Fruit fly (Drosophila melanogaster) whole organism, prepupa: Measurements from ENCODE around the gene inaF-A.

Source experiments
- Blimp-1 ChIP-seq: fragments of 200-800 bp; sonication (Bioruptor generic); optimal IDR thresholded peaks from 3 replicates; lab custom pipeline; 2017; ENCODE audit warnings: missing biosample characterization, missing genetic modification characterization, mild to moderate bottlenecking, moderate library complexity, missing genetic modification reagents
- CG10631 ChIP-seq: fragments of 200-800 bp; sonication (Bioruptor generic); optimal IDR thresholded peaks from 2 replicates; lab custom pipeline; 2016; ENCODE audit warnings: missing biosample characterization, missing genetic modification characterization
- CG10669 ChIP-seq: fragments of 200-800 bp; sonication (Bioruptor generic); optimal IDR thresholded peaks from 3 replicates; lab custom pipeline; 2018; ENCODE audit warnings: missing biosample characterization, mild to moderate bottlenecking, missing genetic modification characterization, moderate library complexity
- CG11294 ChIP-seq: fragments of 200-800 bp; sonication (Bioruptor generic); IDR thresholded peaks from 2 replicates; pipeline ENCODE4 v1.3.6; 2022; ENCODE audit warnings: missing biosample characterization, missing genetic modification characterization
- CG11762 ChIP-seq: fragments of 200-800 bp; sonication (Bioruptor generic); optimal IDR thresholded peaks from 3 replicates; lab custom pipeline; 2016; ENCODE audit warnings: missing biosample characterization, missing genetic modification characterization; ENCODE audit not compliant: insufficient read depth
- CG11902 ChIP-seq: fragments of 200-800 bp; sonication (Bioruptor generic); optimal IDR thresholded peaks from 3 replicates; lab custom pipeline; 2016; ENCODE audit warnings: missing biosample characterization, missing genetic modification characterization
- CG15336 ChIP-seq: fragments of 200-800 bp; sonication (Bioruptor generic); IDR thresholded peaks from 2 replicates; pipeline ENCODE4 v1.3.6; 2022; ENCODE audit warnings: missing biosample characterization, missing genetic modification characterization
- CG1621 ChIP-seq: fragments of 200-800 bp; sonication (Bioruptor generic); optimal IDR thresholded peaks from 3 replicates; lab custom pipeline; 2018; ENCODE audit warnings: missing biosample characterization, mild to moderate bottlenecking, missing genetic modification characterization
- CG3032 ChIP-seq: fragments of 200-800 bp; optimal IDR thresholded peaks from 2 replicates; lab custom pipeline; 2019; ENCODE audit warnings: missing biosample characterization, mild to moderate bottlenecking, missing genetic modification characterization, moderate library complexity
- CG31627 ChIP-seq: fragments of 200-800 bp; sonication (Bioruptor generic); optimal IDR thresholded peaks from 3 replicates; lab custom pipeline; 2016; ENCODE audit warnings: missing biosample characterization, missing genetic modification characterization
- CG4318 ChIP-seq: fragments of 200-800 bp; sonication (Bioruptor generic); optimal IDR thresholded peaks from 3 replicates; lab custom pipeline; 2017; ENCODE audit warnings: missing biosample characterization, mild to moderate bottlenecking, missing genetic modification characterization
- CG6163 ChIP-seq: fragments of 200-800 bp; sonication (Bioruptor generic); IDR thresholded peaks from 3 replicates; pipeline ENCODE4 v1.3.6; 2022; ENCODE audit warnings: missing biosample characterization, missing genetic modification characterization
- CG6276 ChIP-seq: fragments of 200-800 bp; sonication (Bioruptor generic); optimal IDR thresholded peaks from 2 replicates; lab custom pipeline; 2017; ENCODE audit warnings: missing biosample characterization, mild to moderate bottlenecking, missing genetic modification characterization
- CG6792 ChIP-seq: fragments of 200-800 bp; sonication (Bioruptor generic); optimal IDR thresholded peaks from 3 replicates; lab custom pipeline; 2016; ENCODE audit warnings: missing biosample characterization, missing genetic modification characterization
- CG6808 ChIP-seq: fragments of 200-800 bp; sonication (Bioruptor generic); optimal IDR thresholded peaks from 3 replicates; lab custom pipeline; 2017; ENCODE audit warnings: missing biosample characterization, missing genetic modification characterization, mild to moderate bottlenecking, moderate library complexity, missing genetic modification reagents
- CG6854 ChIP-seq: fragments of 200-800 bp; sonication (Bioruptor generic); optimal IDR thresholded peaks from 2 replicates; lab custom pipeline; 2017; ENCODE audit warnings: missing biosample characterization, mild to moderate bottlenecking, missing genetic modification characterization
- CG7368 ChIP-seq: fragments of 200-800 bp; sonication (Bioruptor generic); optimal IDR thresholded peaks from 3 replicates; lab custom pipeline; 2016; ENCODE audit warnings: missing biosample characterization, missing genetic modification characterization
- CG8119 ChIP-seq: fragments of 200-800 bp; sonication (Bioruptor generic); IDR thresholded peaks from 3 replicates; pipeline ENCODE4 v1.3.6; 2022; ENCODE audit warnings: missing biosample characterization, missing genetic modification characterization
- CG8319 ChIP-seq: fragments of 200-800 bp; sonication (Bioruptor generic); optimal IDR thresholded peaks from 3 replicates; lab custom pipeline; 2016; ENCODE audit warnings: missing biosample characterization, missing genetic modification characterization
- CG8632 ChIP-seq: fragments of 200-800 bp; sonication (Bioruptor generic); optimal IDR thresholded peaks from 3 replicates; lab custom pipeline; 2016; ENCODE audit warnings: missing biosample characterization, missing genetic modification characterization
- CG9139 ChIP-seq: fragments of 200-800 bp; sonication (Bioruptor generic); optimal IDR thresholded peaks from 3 replicates; lab custom pipeline; 2017; ENCODE audit warnings: missing biosample characterization, mild to moderate bottlenecking, missing genetic modification characterization
- Eip75B ChIP-seq: fragments of 200-800 bp; sonication (Bioruptor generic); optimal IDR thresholded peaks from 3 replicates; lab custom pipeline; 2016; ENCODE audit warnings: missing biosample characterization, missing genetic modification characterization
- Eip78C ChIP-seq: fragments of 200-800 bp; sonication (Bioruptor generic); peaks from one replicate; lab custom pipeline; 2016; ENCODE audit warnings: missing biosample characterization, missing genetic modification characterization
- Eip93F ChIP-seq: fragments of 200-800 bp; sonication (Bioruptor generic); optimal IDR thresholded peaks from 2 replicates; lab custom pipeline; 2016; ENCODE audit warnings: missing biosample characterization, mild to moderate bottlenecking, missing genetic modification characterization
- Ets96B ChIP-seq: fragments of 200-800 bp; optimal IDR thresholded peaks from 2 replicates; lab custom pipeline; 2019; ENCODE audit warnings: missing biosample characterization, mild to moderate bottlenecking, missing genetic modification characterization, moderate library complexity
- Gug ChIP-seq: fragments of 200-800 bp; sonication (Bioruptor generic); IDR thresholded peaks from 2 replicates; pipeline ENCODE4 v1.3.6; 2022; ENCODE audit warnings: missing biosample characterization, missing genetic modification characterization
- Hr38 ChIP-seq: sonication (Bioruptor generic); optimal IDR thresholded peaks from 2 replicates; lab custom pipeline; 2016; ENCODE audit warnings: missing biosample characterization, missing genetic modification characterization
- Hr39 ChIP-seq: fragments of 200-800 bp; sonication (Bioruptor generic); optimal IDR thresholded peaks from 2 replicates; lab custom pipeline; 2016; ENCODE audit warnings: missing biosample characterization, missing genetic modification characterization
- Hr4 ChIP-seq: fragments of 200-800 bp; sonication (Bioruptor generic); optimal IDR thresholded peaks from 3 replicates; lab custom pipeline; 2016; ENCODE audit warnings: missing biosample characterization, missing genetic modification characterization
- Smox ChIP-seq: fragments of 200-800 bp; sonication (Bioruptor generic); optimal IDR thresholded peaks from 3 replicates; lab custom pipeline; 2016; ENCODE audit warnings: missing biosample characterization, missing genetic modification characterization
- Sox102F ChIP-seq: fragments of 200-800 bp; sonication (Bioruptor generic); optimal IDR thresholded peaks from 2 replicates; lab custom pipeline; 2016; ENCODE audit warnings: missing biosample characterization, mild to moderate bottlenecking, missing genetic modification characterization
- Sox14 ChIP-seq: fragments of 200-800 bp; sonication (Bioruptor generic); optimal IDR thresholded peaks from 3 replicates; lab custom pipeline; 2016; ENCODE audit warnings: missing biosample characterization, missing genetic modification characterization
- Sox15 ChIP-seq: fragments of 200-800 bp; sonication (Bioruptor generic); optimal IDR thresholded peaks from 3 replicates; lab custom pipeline; 2016; ENCODE audit warnings: missing biosample characterization, missing genetic modification characterization
- achi ChIP-seq: fragments of 200-800 bp; sonication (Bioruptor generic); optimal IDR thresholded peaks from 3 replicates; lab custom pipeline; 2016; ENCODE audit warnings: missing biosample characterization, missing genetic modification characterization
- acj6 ChIP-seq: fragments of 200-800 bp; sonication (Bioruptor generic); optimal IDR thresholded peaks from 3 replicates; lab custom pipeline; 2016; ENCODE audit warnings: missing biosample characterization, missing genetic modification characterization
- cyc ChIP-seq: fragments of 200-800 bp; sonication (Bioruptor generic); optimal IDR thresholded peaks from 3 replicates; lab custom pipeline; 2016; ENCODE audit warnings: missing biosample characterization, missing genetic modification characterization
- dac ChIP-seq: fragments of 200-800 bp; sonication (Bioruptor generic); optimal IDR thresholded peaks from 2 replicates; lab custom pipeline; 2017; ENCODE audit warnings: missing biosample characterization, mild to moderate bottlenecking, missing genetic modification characterization
- dsx ChIP-seq: fragments of 200-800 bp; optimal IDR thresholded peaks from 3 replicates; lab custom pipeline; 2019; ENCODE audit warnings: missing biosample characterization, mild to moderate bottlenecking, missing genetic modification characterization, moderate library complexity; ENCODE audit not compliant: poor library complexity, severe bottlenecking
- eg ChIP-seq: fragments of 200-800 bp; sonication (Bioruptor generic); IDR thresholded peaks from 3 replicates; pipeline ENCODE4 v1.3.6; 2022; ENCODE audit warnings: missing biosample characterization, missing genetic modification characterization
- esn ChIP-seq: fragments of 200-800 bp; sonication (Bioruptor generic); optimal IDR thresholded peaks from 2 replicates; lab custom pipeline; 2016; ENCODE audit warnings: missing biosample characterization, mild to moderate bottlenecking, missing genetic modification characterization, moderate library complexity
- lz ChIP-seq: fragments of 200-800 bp; sonication (Bioruptor generic); optimal IDR thresholded peaks from 3 replicates; lab custom pipeline; 2016; ENCODE audit warnings: missing biosample characterization, missing genetic modification characterization
- pdm3 ChIP-seq: fragments of 200-800 bp; sonication (Bioruptor generic); optimal IDR thresholded peaks from 3 replicates; lab custom pipeline; 2016; ENCODE audit warnings: missing biosample characterization, missing genetic modification characterization
- salr ChIP-seq, 2 experiments: fragments of 200-800 bp; sonication (Bioruptor generic); optimal IDR thresholded peaks; 3 replicates each; lab custom pipeline; 2016 to 2018; ENCODE audit warnings: missing biosample characterization in 2 of 2, missing genetic modification characterization in 2 of 2, mild to moderate bottlenecking in 1 of 2
- ss ChIP-seq, 2 experiments: fragments of 200-800 bp; sonication (Bioruptor generic); optimal IDR thresholded peaks; 2 replicates in 1 of 2; 3 replicates in 1 of 2; lab custom pipeline; 2017 to 2018; ENCODE audit warnings: mild to moderate bottlenecking in 2 of 2, missing biosample characterization in 2 of 2, missing genetic modification characterization in 2 of 2, moderate library complexity in 1 of 2
- svp ChIP-seq: fragments of 200-800 bp; sonication (Bioruptor generic); peaks from one replicate; lab custom pipeline; 2016; ENCODE audit warnings: missing biosample characterization, missing genetic modification characterization
- topi ChIP-seq: fragments of 200-800 bp; sonication (Bioruptor generic); optimal IDR thresholded peaks from 3 replicates; lab custom pipeline; 2016; ENCODE audit warnings: missing biosample characterization, missing genetic modification characterization

inaF-A gene

dm6 chrX:11729993-11730392 is 3.7 kb downstream of the inaF-A start (continued):
- TF ChIP-seq achi (GFP tag; lab: Kevin White, UChicago) (no peak), Eip78C (GFP tag; lab: Kevin White, UChicago) (peak; percentile 69), CG9139 (GFP tag; lab: Kevin White, UChicago) (no peak), CG7368 (GFP tag; lab: Kevin White, UChicago) (no peak), Hr4 (peak; percentile 45), Sox102F (no peak), Eip93F (GFP tag; lab: Kevin White, UChicago) (no peak), pdm3 (GFP tag; lab: Kevin White, UChicago) (no peak), acj6 (GFP tag; lab: Kevin White, UChicago) (no peak), eg (GFP tag; lab: Robert Waterston, UW) (no peak), CG6276 (GFP tag; lab: Kevin White, UChicago) (peak; percentile 38), CG11294 (peak; percentile 30; the same call in 1 of the 2 replicates), CG10669 (GFP tag; lab: Kevin White, UChicago) (no peak), topi (GFP tag; lab: Kevin White, UChicago) (no peak), Eip75B (GFP tag; lab: Kevin White, UChicago) (peak; percentile 2), CG11762 (GFP tag; lab: Kevin White, UChicago) (no peak), CG8319 (no peak), CG3032 (tag; lab: Kevin White, UChicago) (no peak), Hr38 (GFP tag; lab: Kevin White, UChicago) (no peak), Smox (GFP tag; lab: Kevin White, UChicago) (no peak)

- TF ChIP-seq svp (GFP tag; lab: Kevin White, UChicago) (no peak), CG4318 (GFP tag; lab: Kevin White, UChicago) (no peak), CG15336 (no peak), Gug (GFP tag; lab: Robert Waterston, UW) (no peak), CG6808 (GFP tag; lab: Kevin White, UChicago) (no peak)
These were observed 4.7 kb downstream of the inaF-A start, which contains the start of gene inaF-D for dm6 chrX:11728999-11729398. inaF-D (minus strand) TSS chrX:11729099.

- TF ChIP-seq lz (GFP tag; lab: Kevin White, UChicago): no peak
- no peak for TF ChIP-seq CG9139 (GFP tag; lab: Kevin White, UChicago)
- TF ChIP-seq pdm3 (GFP tag; lab: Kevin White, UChicago): no peak
- no peak for TF ChIP-seq salr (GFP tag; optimal IDR thresholded peaks at IDR 0.05; lab: Kevin White, UChicago)
- TF ChIP-seq CG8319: no peak
- no peak for TF ChIP-seq Blimp-1 (GFP tag; lab: Kevin White, UChicago)
- TF ChIP-seq ss (GFP tag; optimal IDR thresholded peaks at IDR 0.05; lab: Kevin White, UChicago): no peak
- no peak for TF ChIP-seq CG1621 (tag; lab: Kevin White, UChicago)
- TF ChIP-seq CG11902 (GFP tag; lab: Kevin White, UChicago): no peak
- no peak for TF ChIP-seq CG8119 (GFP tag; lab: Robert Waterston, UW)
- no peak for TF ChIP-seq CG6808 (GFP tag; lab: Kevin White, UChicago)
- TF ChIP-seq CG6854 (GFP tag; lab: Kevin White, UChicago): no peak
- TF ChIP-seq Hr4: no peak
- no peak for TF ChIP-seq Sox14 (GFP tag; lab: Kevin White, UChicago)
- TF ChIP-seq dsx (GFP tag; lab: Kevin White, UChicago): no peak
- no peak for TF ChIP-seq CG8632 (GFP tag; lab: Kevin White, UChicago)
These were observed 9.7 kb downstream of the inaF-A start, which contains the start of gene CG15221 for dm6 chrX:11723946-11724345. CG15221 (plus strand) TSS chrX:11724246.

- TF ChIP-seq Sox15 (GFP tag; lab: Kevin White, UChicago) (peak; percentile 16), topi (GFP tag; lab: Kevin White, UChicago) (peak; percentile 60), CG6163 (GFP tag; lab: Robert Waterston, UW) (peak; percentile 39; the same call in 1 of the 3 replicates), Sox14 (GFP tag; lab: Kevin White, UChicago) (peak; percentile 68), Eip75B (GFP tag; lab: Kevin White, UChicago) (peak; percentile 27), CG10631 (GFP tag; lab: Kevin White, UChicago) (peak; percentile 74), CG6792 (GFP tag; lab: Kevin White, UChicago) (peak; percentile 19), Smox (GFP tag; lab: Kevin White, UChicago) (no peak), esn (GFP tag; lab: Kevin White, UChicago) (peak; percentile 62), Hr39 (GFP tag; lab: Kevin White, UChicago) (peak; percentile 71), lz (GFP tag; lab: Kevin White, UChicago) (peak; percentile 37), Ets96B (tag; lab: Kevin White, UChicago) (peak; percentile 32), CG31627 (GFP tag; lab: Kevin White, UChicago) (peak; percentile 70), Eip78C (GFP tag; lab: Kevin White, UChicago) (peak; percentile 41), CG3032 (tag; lab: Kevin White, UChicago) (peak; percentile 34), Sox102F (no peak), cyc (GFP tag; lab: Kevin White, UChicago) (peak; percentile 52), dac (GFP tag; lab: Kevin White, UChicago) (no peak)
These were observed 13.6 kb downstream of the inaF-A start, which contains the start of gene Tango10 for dm6 chrX:11720138-11720537. Tango10 (plus strand) TSS chrX:11720245.
